Fruit fly (Drosophila melanogaster): Measurements from ENCODE around the gene lcs.

Gene lcs

DNA sequence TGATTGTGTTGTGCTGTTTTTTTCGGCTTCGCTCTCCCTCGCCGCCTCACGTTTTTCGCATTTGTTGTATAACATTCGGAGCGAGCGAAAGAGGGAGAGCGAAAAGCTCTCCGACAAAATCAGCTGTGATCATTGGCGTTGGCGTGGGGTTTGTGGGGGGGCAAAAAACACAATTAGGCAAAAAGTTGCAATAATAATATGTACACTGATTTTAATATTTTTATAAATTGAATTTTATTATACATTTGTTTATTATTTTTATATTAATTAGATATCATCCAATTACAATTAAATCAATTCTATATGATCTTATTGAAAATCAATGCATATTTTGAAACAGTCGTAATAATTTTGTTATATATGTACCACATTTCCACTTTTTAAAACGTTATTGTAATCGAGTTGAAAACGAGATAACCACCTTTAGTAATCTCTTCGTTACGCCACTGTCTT is 21.5 kb downstream of the lcs start (continued):
- TF ChIP-seq dmrt11E (tag; optimal IDR thresholded peaks at IDR 0.05) (no peak), CG9817 (tag; optimal IDR thresholded peaks at IDR 0.05) (peak; percentile 13), CG34422 (GFP tag; IDR thresholded peaks at IDR 0.05) (no peak), CG3281 (GFP tag; optimal IDR thresholded peaks at IDR 0.05) (peak; percentile 61), fd102C (GFP tag; optimal IDR thresholded peaks at IDR 0.05) (no peak), pb (GFP tag; optimal IDR thresholded peaks at IDR 0.05) (no peak), run (tag; optimal IDR thresholded peaks at IDR 0.05) (no peak), HLHmδ (GFP tag; optimal IDR thresholded peaks at IDR 0.05) (no peak), CG11723 (GFP tag; optimal IDR thresholded peaks at IDR 0.05) (no peak), CG12104 (GFP tag; optimal IDR thresholded peaks at IDR 0.05) (no peak), pfk (GFP tag; optimal IDR thresholded peaks at IDR 0.05) (no peak), CG16863 (GFP tag; optimal IDR thresholded peaks at IDR 0.05) (no peak), Sox102F (GFP tag; optimal IDR thresholded peaks at IDR 0.05) (peak; percentile 47), btn (GFP tag; optimal IDR thresholded peaks at IDR 0.05) (no peak), CG4360 (GFP tag; IDR thresholded peaks at IDR 0.05) (no peak), onecut (GFP tag; IDR thresholded peaks at IDR 0.05) (no peak; the same call in 1 of the 2 replicates), Rx (GFP tag; IDR thresholded peaks at IDR 0.05) (no peak), CG1792 (GFP tag; optimal IDR thresholded peaks at IDR 0.05) (no peak), Hr51 (GFP tag; optimal IDR thresholded peaks at IDR 0.05) (no peak), twi (tag; optimal IDR thresholded peaks at IDR 0.05) (no peak), Bgb (GFP tag; IDR thresholded peaks at IDR 0.05; ENCODE audit: partially characterized antibody) (no peak), Hr78 (GFP tag; optimal IDR thresholded peaks at IDR 0.05) (no peak), dm (GFP tag; optimal IDR thresholded peaks at IDR 0.05) (no peak), CG32772 (GFP tag; IDR thresholded peaks at IDR 0.05) (no peak), luna (GFP tag; optimal IDR thresholded peaks at IDR 0.05) (no peak), CG15011 (GFP tag; optimal IDR thresholded peaks at IDR 0.05) (peak; percentile 11), H2.0 (GFP tag; IDR thresholded peaks at IDR 0.05) (no peak), Chrac-16 (GFP tag; optimal IDR thresholded peaks at IDR 0.05) (peak; percentile 6), Hand (GFP tag; optimal IDR thresholded peaks at IDR 0.05) (peak; percentile 52), tio (GFP tag; optimal IDR thresholded peaks at IDR 0.05) (no peak), CG15479 (GFP tag; optimal IDR thresholded peaks at IDR 0.05) (no peak), CG3838 (GFP tag; optimal IDR thresholded peaks at IDR 0.05) (no peak), CG1024 (GFP tag; IDR thresholded peaks at IDR 0.05) (no peak), YL-1 (GFP tag; optimal IDR thresholded peaks at IDR 0.05) (peak; percentile 8), CG17568 (GFP tag; optimal IDR thresholded peaks at IDR 0.05) (no peak), tx (GFP tag; optimal IDR thresholded peaks at IDR 0.05) (no peak), abd-A (tag; optimal IDR thresholded peaks at IDR 0.05) (no peak), CG10267 (tag; optimal IDR thresholded peaks at IDR 0.05) (peak; percentile 19), hb (GFP tag; IDR thresholded peaks at IDR 0.05; ENCODE audit: partially characterized antibody) (no peak), CG11560 (tag; IDR thresholded peaks at IDR 0.05) (no peak), mirr (GFP tag; optimal IDR thresholded peaks at IDR 0.05) (no peak), slou (GFP tag; optimal IDR thresholded peaks at IDR 0.05) (no peak), cg (GFP tag; optimal IDR thresholded peaks at IDR 0.05) (no peak), Ada2b (GFP tag; IDR thresholded peaks at IDR 0.05) (no peak), zfh1 (GFP tag; IDR thresholded peaks at IDR 0.05) (no peak), CG15514 (GFP tag; optimal IDR thresholded peaks at IDR 0.05) (peak; percentile 34), CG10462 (GFP tag; optimal IDR thresholded peaks at IDR 0.05) (no peak), ab (GFP tag; optimal IDR thresholded peaks at IDR 0.05) (no peak), sd (tag; optimal IDR thresholded peaks at IDR 0.05) (no peak), sens-2 (GFP tag; IDR thresholded peaks at IDR 0.05) (no peak), CG8765 (GFP tag; IDR thresholded peaks at IDR 0.05) (no peak)
